Worm (Caenorhabditis elegans): ENCODE data around the gene F53F4.11.

DNA sequence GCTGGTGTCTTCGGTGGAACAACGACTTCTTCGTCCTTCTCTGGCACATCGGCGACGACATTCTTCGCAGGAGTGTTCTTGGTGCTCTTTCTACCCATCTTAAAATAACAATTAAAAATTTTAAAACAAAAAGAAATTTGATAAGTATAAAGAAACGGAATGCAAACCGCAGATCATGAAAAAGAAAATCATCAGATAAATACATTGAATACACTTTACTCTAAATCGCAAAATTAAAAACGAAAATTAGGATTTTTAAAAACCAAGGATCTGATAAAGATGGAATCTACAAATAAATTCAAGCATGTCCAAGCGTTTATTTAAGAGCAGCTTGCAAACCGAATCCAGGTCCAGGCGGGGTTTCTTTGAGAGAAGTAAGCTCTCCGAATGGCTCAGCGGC is at the start of gene F53F4.11:
- TF ChIP-seq ceh-16 (tag; optimal IDR thresholded peaks at IDR 0.05) (no peak), nhr-11 (tag; optimal IDR thresholded peaks at IDR 0.05) (no peak), blmp-1 (tag; optimal IDR thresholded peaks at IDR 0.05; ENCODE audit: insufficient read depth) (no peak), nhr-12 (tag; optimal IDR thresholded peaks at IDR 0.05) (no peak), nhr-21 (tag; optimal IDR thresholded peaks at IDR 0.05) (no peak), snpc-4 (tag; optimal IDR thresholded peaks at IDR 0.05) (no peak)
